Worm (Caenorhabditis elegans): ENCODE results near the gene ccch-5.

DNA sequence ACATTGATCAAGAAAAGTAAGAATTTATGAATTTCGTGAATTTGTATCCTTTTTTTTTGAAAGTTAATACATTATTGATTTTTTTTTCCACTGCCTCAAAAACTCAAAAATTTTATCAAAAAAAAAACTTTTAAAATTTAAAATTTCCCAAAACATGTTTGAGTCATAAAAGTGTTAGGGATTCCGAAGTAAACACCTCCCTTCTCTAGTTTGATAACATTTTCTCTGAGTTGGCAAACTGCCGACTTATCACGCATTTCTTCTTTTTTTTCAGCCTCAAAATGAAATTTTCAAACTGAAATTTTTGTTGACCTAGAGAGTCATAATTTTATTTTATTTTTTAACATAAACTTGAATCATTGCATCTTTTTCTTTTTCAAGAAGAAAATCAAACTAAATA, 28.5 kb upstream of the ccch-5 start:
- TF ChIP-seq pha-4 (tag; optimal IDR thresholded peaks at IDR 0.05) = peak; percentile 9
- TF ChIP-seq nfya-1 (tag; optimal IDR thresholded peaks at IDR 0.05; ENCODE audit: insufficient read depth) = no peak
- TF ChIP-seq lsy-12 (tag; optimal IDR thresholded peaks at IDR 0.05) = no peak
- TF ChIP-seq nhr-28 (tag; optimal IDR thresholded peaks at IDR 0.05) = no peak
- peak; percentile 21 for TF ChIP-seq pqm-1 (tag; optimal IDR thresholded peaks at IDR 0.05)
- no peak for TF ChIP-seq elt-3 (tag; optimal IDR thresholded peaks at IDR 0.05)

Measured in whole organism, L3 larva.